Fruit fly (Drosophila melanogaster): ENCODE measurements around the gene CG18273.
A peak's percentile ranks its signal among the peaks of the same experiment; 100 is the strongest.

CG18273 gene

DNA sequence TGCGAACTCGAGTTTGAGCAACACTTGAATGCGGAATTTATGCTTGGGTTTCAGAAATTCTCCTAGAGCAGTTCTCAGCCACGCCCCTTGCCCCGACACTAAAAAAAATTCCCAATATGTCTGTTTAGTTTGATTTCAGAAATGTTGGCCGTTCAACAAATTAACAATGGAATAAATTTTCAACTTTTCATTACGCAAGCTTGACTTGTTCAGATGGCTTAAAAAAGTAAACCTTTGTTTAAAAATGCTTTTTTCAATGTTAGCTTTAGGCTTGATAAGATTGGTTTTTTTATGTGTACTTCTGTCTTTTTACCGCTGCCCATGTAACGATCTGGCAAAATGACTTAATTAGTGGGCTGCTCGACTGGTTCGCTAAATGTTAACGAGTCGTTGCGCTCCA lies 34.7 kb downstream of the CG18273 start:
- TF ChIP-seq Jra (GFP tag; optimal IDR thresholded peaks at IDR 0.05) = no peak
- TF ChIP-seq dmrt93B (GFP tag; optimal IDR thresholded peaks at IDR 0.05) = no peak
- TF ChIP-seq OdsH (GFP tag; optimal IDR thresholded peaks at IDR 0.05) = no peak
- TF ChIP-seq Hr78 (GFP tag; optimal IDR thresholded peaks at IDR 0.05) = no peak

dm6 chrX:448978-449377 lies 38.4 kb downstream of the CG18273 start:
- TF ChIP-seq woc (GFP tag; optimal IDR thresholded peaks at IDR 0.05) (no peak), pan (optimal IDR thresholded peaks at IDR 0.05) (no peak)

dm6 chrX:448270-448669 lies 39.1 kb downstream of the CG18273 start:
- TF ChIP-seq Abd-B (GFP tag; optimal IDR thresholded peaks at IDR 0.05) (no peak), Myc (optimal IDR thresholded peaks at IDR 0.05) (no peak), CG32264 (GFP tag; optimal IDR thresholded peaks at IDR 0.05) (peak; percentile 34), usp (GFP tag; optimal IDR thresholded peaks at IDR 0.05) (no peak), tai (GFP tag; optimal IDR thresholded peaks at IDR 0.05) (peak; percentile 69), Mio (GFP tag; optimal IDR thresholded peaks at IDR 0.05) (no peak), Dif (GFP tag; optimal IDR thresholded peaks at IDR 0.05; ENCODE audit: partially characterized antibody) (no peak), br (GFP tag; optimal IDR thresholded peaks at IDR 0.05) (peak; percentile 77), GATAd (GFP tag; optimal IDR thresholded peaks at IDR 0.05) (no peak), Rel (GFP tag; optimal IDR thresholded peaks at IDR 0.05) (peak; percentile 38), Rel (tag; optimal IDR thresholded peaks at IDR 0.05) (peak; percentile 5), HLH106 (tag; optimal IDR thresholded peaks at IDR 0.05) (peak; percentile 80), pan (optimal IDR thresholded peaks at IDR 0.05) (no peak), jim (GFP tag; optimal IDR thresholded peaks at IDR 0.05) (no peak), Dfd (GFP tag; optimal IDR thresholded peaks at IDR 0.05) (no peak), psq (GFP tag; optimal IDR thresholded peaks at IDR 0.05) (peak; percentile 71), Sp1 (GFP tag; optimal IDR thresholded peaks at IDR 0.05) (peak; percentile 79), lola (GFP tag; optimal IDR thresholded peaks at IDR 0.05) (no peak), Hr83 (GFP tag; optimal IDR thresholded peaks at IDR 0.05; ENCODE audit: poor library complexity, severe bottlenecking) (no peak), fru (GFP tag; optimal IDR thresholded peaks at IDR 0.05) (peak; percentile 80), rgr (GFP tag; optimal IDR thresholded peaks at IDR 0.05) (peak; percentile 84), Hr78 (GFP tag; optimal IDR thresholded peaks at IDR 0.05) (no peak), brk (GFP tag; optimal IDR thresholded peaks at IDR 0.05) (peak; percentile 73), CrebA (GFP tag; optimal IDR thresholded peaks at IDR 0.05; ENCODE audit: borderline replicate concordance) (peak; percentile 37), h (GFP tag; optimal IDR thresholded peaks at IDR 0.05) (peak; percentile 88), dl (GFP tag; optimal IDR thresholded peaks at IDR 0.05; ENCODE audit: insufficient read depth in 1 of 2, partially characterized antibody in 2 of 2) (no peak), CG9705 (GFP tag; optimal IDR thresholded peaks at IDR 0.05) (peak; percentile 23), sage (GFP tag; optimal IDR thresholded peaks at IDR 0.05) (peak; percentile 68), sv (GFP tag; optimal IDR thresholded peaks at IDR 0.05) (no peak), Hnf4 (GFP tag; optimal IDR thresholded peaks at IDR 0.05) (peak; percentile 79), ey (GFP tag; optimal IDR thresholded peaks at IDR 0.05) (peak; percentile 81), OdsH (GFP tag; optimal IDR thresholded peaks at IDR 0.05) (peak; percentile 79), N (GFP tag; optimal IDR thresholded peaks at IDR 0.05) (no peak), Vsx2 (GFP tag; optimal IDR thresholded peaks at IDR 0.05; ENCODE audit: partially characterized antibody) (no peak), dsf (GFP tag; optimal IDR thresholded peaks at IDR 0.05; ENCODE audit: borderline replicate concordance) (peak; percentile 20), foxo (GFP tag; optimal IDR thresholded peaks at IDR 0.05) (peak in 1 of 2 experiments; percentile 86), dmrt93B (GFP tag; optimal IDR thresholded peaks at IDR 0.05) (peak; percentile 59), woc (GFP tag; optimal IDR thresholded peaks at IDR 0.05) (peak; percentile 66), Jra (GFP tag; optimal IDR thresholded peaks at IDR 0.05) (peak; percentile 11)

Measured in whole organism, wandering third instar larva.